Fruit fly (Drosophila melanogaster): ENCODE data around the gene dnd.
A peak's percentile ranks its signal among the peaks of the same experiment; 100 is the strongest.

Gene dnd

DNA sequence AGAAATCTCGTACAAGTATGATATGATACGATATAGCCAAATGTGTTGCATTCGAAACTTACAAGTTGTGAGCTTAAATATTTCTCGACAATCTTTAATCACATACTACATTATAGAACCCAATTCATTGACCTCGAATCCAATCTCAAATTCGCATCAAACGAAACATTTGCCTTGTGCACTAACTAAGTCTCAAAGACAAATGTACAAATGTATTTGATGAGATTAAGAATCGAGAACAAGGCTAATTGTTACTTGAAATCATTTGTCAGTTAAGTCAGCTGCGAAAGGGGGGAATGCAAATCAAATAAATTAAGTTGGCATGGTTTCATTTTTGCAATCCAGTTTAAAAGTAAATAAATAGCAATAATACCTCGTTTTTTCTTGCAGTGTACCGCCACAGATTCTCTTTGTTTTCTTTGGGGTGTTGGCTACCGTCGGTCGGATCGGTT, 48.6 kb downstream of the dnd start (continued):
- peak; percentile 76 for TF ChIP-seq CG11762 (GFP tag; optimal IDR thresholded peaks at IDR 0.05; ENCODE audit: insufficient read depth)
- TF ChIP-seq Eip75B (GFP tag; optimal IDR thresholded peaks at IDR 0.05), result peak; percentile 93
- TF ChIP-seq CG11294 (GFP tag; IDR thresholded peaks at IDR 0.05), result peak; percentile 48
- peak; percentile 77 for TF ChIP-seq CG8119 (GFP tag; IDR thresholded peaks at IDR 0.05)
- TF ChIP-seq esn (GFP tag; optimal IDR thresholded peaks at IDR 0.05), result peak; percentile 95
- peak; percentile 76 for TF ChIP-seq dsx (GFP tag; optimal IDR thresholded peaks at IDR 0.05; ENCODE audit: poor library complexity, severe bottlenecking)
- peak; percentile 89 for TF ChIP-seq CG6808 (GFP tag; optimal IDR thresholded peaks at IDR 0.05)
- TF ChIP-seq eg (GFP tag; IDR thresholded peaks at IDR 0.05), result peak; percentile 73; the same call in 2 of the 3 replicates
- peak; percentile 90 for TF ChIP-seq net (GFP tag; optimal IDR thresholded peaks at IDR 0.05)
- TF ChIP-seq CG1621 (tag; optimal IDR thresholded peaks at IDR 0.05), result peak; percentile 78
- peak; percentile 90 for TF ChIP-seq Sox102F (GFP tag; optimal IDR thresholded peaks at IDR 0.05)
- peak; percentile 10 for TF ChIP-seq Lpt (GFP tag; optimal IDR thresholded peaks at IDR 0.05)
- TF ChIP-seq CG34406 (GFP tag; optimal IDR thresholded peaks at IDR 0.05), result peak; percentile 84
- TF ChIP-seq fkh (GFP tag; optimal IDR thresholded peaks at IDR 0.05), result no peak
- peak; percentile 91 for TF ChIP-seq CG31627 (GFP tag; optimal IDR thresholded peaks at IDR 0.05)
- TF ChIP-seq OdsH (GFP tag; optimal IDR thresholded peaks at IDR 0.05), result peak; percentile 91
- peak; percentile 71 to 95 for TF ChIP-seq salr (GFP tag; optimal IDR thresholded peaks at IDR 0.05)
- peak; percentile 90 for TF ChIP-seq pdm3 (GFP tag; optimal IDR thresholded peaks at IDR 0.05)
- TF ChIP-seq CG7368 (GFP tag; optimal IDR thresholded peaks at IDR 0.05), result peak; percentile 55
- peak; percentile 96 for TF ChIP-seq svp (GFP tag)
- TF ChIP-seq ss (GFP tag; optimal IDR thresholded peaks at IDR 0.05), result peak; percentile 79 to 93
- peak; percentile 89 for TF ChIP-seq Smox (GFP tag; optimal IDR thresholded peaks at IDR 0.05)

DNA sequence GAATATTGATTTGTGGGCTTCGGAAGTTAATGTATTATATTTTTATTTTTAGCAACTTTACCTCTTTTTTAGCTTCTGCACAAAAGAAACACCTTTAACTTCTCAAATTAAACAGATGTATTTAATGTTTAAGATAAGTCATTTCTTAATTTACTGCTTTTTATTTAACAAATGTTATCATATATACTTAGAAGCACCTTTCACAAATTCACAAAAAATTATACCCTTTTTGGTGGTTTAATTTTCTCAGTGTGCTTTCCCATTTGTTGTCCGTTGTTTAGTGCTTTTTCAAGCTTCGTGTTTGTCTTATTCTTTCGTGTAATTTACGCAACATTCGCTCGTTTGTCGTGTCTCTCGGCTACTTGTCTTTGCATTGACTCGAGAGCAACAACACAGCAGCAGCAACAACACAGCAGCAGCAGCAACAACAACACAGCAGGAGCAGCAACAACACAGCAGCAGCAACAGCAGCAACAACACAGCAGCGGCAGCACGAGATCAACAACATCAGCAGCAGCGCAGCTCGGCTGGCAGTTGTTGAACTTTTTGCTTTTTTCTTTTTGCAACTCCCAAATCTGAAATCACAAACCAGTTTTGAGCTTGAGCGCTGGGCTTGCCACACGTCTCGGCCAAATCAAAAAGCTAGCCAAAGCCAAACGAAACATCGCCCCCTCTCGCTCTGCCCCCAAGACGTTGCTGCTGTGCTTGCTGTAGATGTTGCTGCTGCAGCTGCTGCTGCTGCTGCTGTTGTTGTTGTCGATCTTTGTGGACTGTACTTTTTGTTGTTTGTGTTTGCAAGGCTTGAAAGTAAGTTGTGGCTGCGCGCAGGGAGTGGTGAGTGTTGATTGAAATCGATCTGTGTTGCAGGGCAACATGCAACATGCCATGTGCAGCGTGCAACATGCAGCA, 49.8 kb downstream of the dnd start:
- TF ChIP-seq CG6792 (GFP tag; optimal IDR thresholded peaks at IDR 0.05) (no peak), CG15336 (GFP tag; IDR thresholded peaks at IDR 0.05) (0 out of 2 replicates have a peak, but pooled peaks have one; percentile 14), dac (GFP tag; optimal IDR thresholded peaks at IDR 0.05) (no peak), CG11902 (GFP tag; optimal IDR thresholded peaks at IDR 0.05) (peak; percentile 29), CG8319 (GFP tag; optimal IDR thresholded peaks at IDR 0.05) (peak; percentile 74), CG6276 (GFP tag; optimal IDR thresholded peaks at IDR 0.05) (peak; percentile 83), Sox102F (GFP tag; optimal IDR thresholded peaks at IDR 0.05) (no peak), spab (GFP tag; optimal IDR thresholded peaks at IDR 0.05) (no peak), cyc (GFP tag; optimal IDR thresholded peaks at IDR 0.05) (peak; percentile 72), CG6163 (GFP tag; IDR thresholded peaks at IDR 0.05) (peak; percentile 91), CG9139 (GFP tag; optimal IDR thresholded peaks at IDR 0.05) (no peak), net (GFP tag; optimal IDR thresholded peaks at IDR 0.05) (no peak), Ets96B (tag; optimal IDR thresholded peaks at IDR 0.05) (peak; percentile 4), CG6808 (GFP tag; optimal IDR thresholded peaks at IDR 0.05) (peak; percentile 72), Hr39 (GFP tag; optimal IDR thresholded peaks at IDR 0.05) (no peak), Eip93F (GFP tag; optimal IDR thresholded peaks at IDR 0.05) (no peak), acj6 (GFP tag; optimal IDR thresholded peaks at IDR 0.05) (no peak), esn (GFP tag; optimal IDR thresholded peaks at IDR 0.05) (peak; percentile 49), lz (GFP tag; optimal IDR thresholded peaks at IDR 0.05) (peak; percentile 49), Met (GFP tag; optimal IDR thresholded peaks at IDR 0.05) (no peak), Eip78C (GFP tag) (peak; percentile 47), CG11762 (GFP tag; optimal IDR thresholded peaks at IDR 0.05; ENCODE audit: insufficient read depth) (peak; percentile 63), eg (GFP tag; IDR thresholded peaks at IDR 0.05) (peak; percentile 84), CG7368 (GFP tag; optimal IDR thresholded peaks at IDR 0.05) (peak; percentile 75), CG1621 (tag; optimal IDR thresholded peaks at IDR 0.05) (no peak), Hr38 (GFP tag; optimal IDR thresholded peaks at IDR 0.05) (no peak), Lpt (GFP tag; optimal IDR thresholded peaks at IDR 0.05) (peak; percentile 67), CG8119 (GFP tag; IDR thresholded peaks at IDR 0.05) (peak; percentile 28; the same call in 2 of the 3 replicates), achi (GFP tag; optimal IDR thresholded peaks at IDR 0.05) (no peak), svp (GFP tag) (peak; percentile 69), fd85E (GFP tag; optimal IDR thresholded peaks at IDR 0.05) (no peak), CG10669 (GFP tag; optimal IDR thresholded peaks at IDR 0.05) (peak; percentile 80), pdm3 (GFP tag; optimal IDR thresholded peaks at IDR 0.05) (no peak), CG4318 (GFP tag; optimal IDR thresholded peaks at IDR 0.05) (no peak), salr (GFP tag; optimal IDR thresholded peaks at IDR 0.05) (no peak), CG31627 (GFP tag; optimal IDR thresholded peaks at IDR 0.05) (no peak), Eip75B (GFP tag; optimal IDR thresholded peaks at IDR 0.05) (peak; percentile 78), vri (GFP tag; optimal IDR thresholded peaks at IDR 0.05) (peak; percentile 5), Smox (GFP tag; optimal IDR thresholded peaks at IDR 0.05) (no peak)
